Worm (Caenorhabditis elegans) whole organism, young adult: ENCODE results near the gene haao-1.

Experiments used
- B0035.1 ChIP-seq: sonication (generic microtip); optimal IDR thresholded peaks from 2 replicates; lab custom pipeline; 2016; ENCODE audit warnings: missing genetic modification characterization, mild to moderate bottlenecking, missing compliant biosample characterization, missing genotype, missing genetic modification reagents
- C06A6.2 ChIP-seq: fragments of 200-800 bp; sonication (Bioruptor generic); conservative IDR thresholded peaks from 2 replicates; pipeline ENCODE4 v1.3.6; 2022; ENCODE audit warnings: missing genetic modification characterization, missing compliant biosample characterization
- F22D6.2 ChIP-seq: sonication (generic microtip); optimal IDR thresholded peaks from 2 replicates; lab custom pipeline; 2016; ENCODE audit warnings: mild to moderate bottlenecking, missing genetic modification characterization, missing compliant biosample characterization
- F37B4.10 ChIP-seq: fragments of 200-800 bp; sonication (Bioruptor generic); IDR thresholded peaks from 2 replicates; pipeline ENCODE4 v1.3.6; 2022; ENCODE audit warnings: missing genetic modification characterization, missing compliant biosample characterization
- F49E8.2 ChIP-seq: sonication (generic microtip); optimal IDR thresholded peaks from 3 replicates; lab custom pipeline; 2017; ENCODE audit warnings: missing genetic modification characterization, mild to moderate bottlenecking, missing compliant biosample characterization, antibody characterized with exemption, moderate library complexity; ENCODE audit not compliant: insufficient read depth
- K12H6.12 ChIP-seq: fragments of 200-800 bp; sonication (Bioruptor generic); optimal IDR thresholded peaks from 2 replicates; lab custom pipeline; 2018; ENCODE audit warnings: mild to moderate bottlenecking, missing genetic modification characterization, missing compliant biosample characterization
- Y56A3A.18 ChIP-seq: fragments of 200-800 bp; sonication (Bioruptor generic); IDR thresholded peaks from 2 replicates; pipeline ENCODE4 v1.3.6; 2022; ENCODE audit warnings: missing genetic modification reagents, missing genetic modification characterization, missing compliant biosample characterization
- Y67H2A.10 ChIP-seq: fragments of 200-800 bp; sonication (Bioruptor generic); conservative IDR thresholded peaks from 2 replicates; pipeline ENCODE4 v1.3.6; 2022; ENCODE audit warnings: missing genetic modification reagents, missing genetic modification characterization, missing compliant biosample characterization
- Y79H2A.3 ChIP-seq: fragments of 200-800 bp; sonication (Bioruptor generic); conservative IDR thresholded peaks from 2 replicates; pipeline ENCODE4 v1.3.6; 2022; ENCODE audit warnings: missing genetic modification reagents, missing genetic modification characterization, missing compliant biosample characterization
- aptf-3 ChIP-seq: fragments of 200-800 bp; sonication (Bioruptor generic); IDR thresholded peaks from 2 replicates; pipeline ENCODE4 v1.3.6; 2022; ENCODE audit warnings: missing genetic modification characterization, missing compliant biosample characterization
- attf-5 ChIP-seq: fragments of 200-800 bp; sonication (Bioruptor generic); optimal IDR thresholded peaks from 2 replicates; lab custom pipeline; 2018; ENCODE audit warnings: mild to moderate bottlenecking, missing genetic modification characterization, missing compliant biosample characterization
- bed-1 ChIP-seq: fragments of 200-800 bp; sonication (Bioruptor generic); IDR thresholded peaks from 2 replicates; pipeline ENCODE4 v1.3.6; 2022; ENCODE audit warnings: missing genetic modification reagents, missing genetic modification characterization, missing compliant biosample characterization
- ccch-3 ChIP-seq: fragments of 200-800 bp; sonication (Bioruptor generic); optimal IDR thresholded peaks from 2 replicates; lab custom pipeline; 2018; ENCODE audit warnings: mild to moderate bottlenecking, missing genetic modification characterization, missing compliant biosample characterization
- cebp-1 ChIP-seq, 2 experiments: fragments of 200-800 bp in 1 of 2; sonication (Bioruptor generic) in 1 of 2; sonication (generic microtip) in 1 of 2; IDR thresholded peaks in 1 of 2; optimal IDR thresholded peaks in 1 of 2; 2 replicates each; pipeline versions ENCODE4 v1.3.6 to Lab custom; 2017 to 2022; ENCODE audit warnings: missing compliant biosample characterization in 2 of 2, missing genetic modification characterization in 2 of 2, mild to moderate bottlenecking in 1 of 2, missing genetic modification reagents in 1 of 2, moderate library complexity in 1 of 2
- cebp-2 ChIP-seq: fragments of 200-800 bp; sonication (Bioruptor generic); IDR thresholded peaks from 2 replicates; pipeline ENCODE4 v1.3.6; 2022; ENCODE audit warnings: missing genetic modification characterization, missing compliant biosample characterization
- ceh-27 ChIP-seq: fragments of 200-800 bp; sonication (Bioruptor generic); optimal IDR thresholded peaks from 2 replicates; lab custom pipeline; 2018; ENCODE audit warnings: mild to moderate bottlenecking, missing genetic modification characterization, moderate library complexity, missing compliant biosample characterization
- ceh-40 ChIP-seq: fragments of 200-800 bp; sonication (Bioruptor generic); IDR thresholded peaks from 2 replicates; pipeline ENCODE4 v1.3.6; 2022; ENCODE audit warnings: missing genetic modification characterization, missing compliant biosample characterization
- ceh-79 ChIP-seq: sonication (generic microtip); optimal IDR thresholded peaks from 2 replicates; lab custom pipeline; 2017; ENCODE audit warnings: mild to moderate bottlenecking, missing genetic modification characterization, missing compliant biosample characterization
- die-1 ChIP-seq: sonication (generic microtip); optimal IDR thresholded peaks from 2 replicates; lab custom pipeline; 2016; ENCODE audit warnings: missing genotype, mild to moderate bottlenecking, missing genetic modification characterization, missing compliant biosample characterization
- dox-1 ChIP-seq: fragments of 200-800 bp; sonication (Bioruptor generic); IDR thresholded peaks from 2 replicates; pipeline ENCODE4 v1.3.6; 2022; ENCODE audit warnings: missing genetic modification reagents, missing genetic modification characterization, missing compliant biosample characterization
- egl-18 ChIP-seq: fragments of 200-800 bp; sonication (Bioruptor generic); IDR thresholded peaks from 2 replicates; pipeline ENCODE4 v1.3.6; 2022; ENCODE audit warnings: missing genetic modification reagents, missing genetic modification characterization, missing compliant biosample characterization
- ekl-4 ChIP-seq: fragments of 200-800 bp; sonication (Bioruptor generic); IDR thresholded peaks from 2 replicates; pipeline ENCODE4 v1.3.6; 2022; ENCODE audit warnings: missing genetic modification reagents, missing genetic modification characterization, missing compliant biosample characterization
- fkh-3 ChIP-seq: sonication (generic microtip); optimal IDR thresholded peaks from 2 replicates; lab custom pipeline; 2016; ENCODE audit warnings: mild to moderate bottlenecking, missing genetic modification characterization, missing compliant biosample characterization
- hmg-20 ChIP-seq: fragments of 200-800 bp; sonication (Bioruptor generic); IDR thresholded peaks from 2 replicates; pipeline ENCODE4 v1.3.6; 2022; ENCODE audit warnings: missing genetic modification reagents, missing genetic modification characterization, missing compliant biosample characterization
- hrde-1 ChIP-seq: sonication (generic microtip); optimal IDR thresholded peaks from 2 replicates; lab custom pipeline; 2016; ENCODE audit warnings: missing genetic modification characterization, mild to moderate bottlenecking, missing compliant biosample characterization, moderate library complexity, missing genotype, missing genetic modification reagents, borderline replicate concordance
- lin-26 ChIP-seq: fragments of 200-800 bp; sonication (Bioruptor generic); IDR thresholded peaks from 2 replicates; pipeline ENCODE4 v1.3.6; 2022; ENCODE audit warnings: missing genetic modification reagents, missing genetic modification characterization, missing compliant biosample characterization
- lin-40 ChIP-seq: sonication (generic microtip); optimal IDR thresholded peaks from 2 replicates; lab custom pipeline; 2016; ENCODE audit warnings: missing genetic modification characterization, mild to moderate bottlenecking, missing compliant biosample characterization, missing genotype, missing genetic modification reagents
- madf-10 ChIP-seq: sonication (generic microtip); optimal IDR thresholded peaks from 2 replicates; lab custom pipeline; 2016; ENCODE audit warnings: mild to moderate bottlenecking, missing genetic modification characterization, missing compliant biosample characterization
- madf-6 ChIP-seq: fragments of 200-800 bp; sonication (Bioruptor generic); IDR thresholded peaks from 2 replicates; pipeline ENCODE4 v1.3.6; 2022; ENCODE audit warnings: missing genetic modification reagents, missing genetic modification characterization, missing compliant biosample characterization
- mxl-1 ChIP-seq: sonication (generic microtip); optimal IDR thresholded peaks from 2 replicates; lab custom pipeline; 2016; ENCODE audit warnings: missing genetic modification characterization, missing compliant biosample characterization
- nfya-2 ChIP-seq: fragments of 200-800 bp; sonication (Bioruptor generic); IDR thresholded peaks from 2 replicates; pipeline ENCODE4 v1.3.6; 2022; ENCODE audit warnings: missing genetic modification reagents, missing genetic modification characterization, missing compliant biosample characterization
- nfyb-1 ChIP-seq: fragments of 200-800 bp; sonication (Bioruptor generic); IDR thresholded peaks from 2 replicates; pipeline ENCODE4 v1.3.6; 2022; ENCODE audit warnings: missing genetic modification reagents, missing genetic modification characterization, missing compliant biosample characterization
- nhr-80 ChIP-seq: sonication (generic microtip); optimal IDR thresholded peaks from 2 replicates; lab custom pipeline; 2016; ENCODE audit warnings: missing genetic modification characterization, missing compliant biosample characterization
- pha-4 ChIP-seq: fragments of 150-350 bp; sonication (generic microtip); optimal IDR thresholded peaks from 2 replicates; lab custom pipeline; 2014; ENCODE audit warnings: missing biosample characterization, missing genetic modification reagents, missing genetic modification characterization
- rec-8 ChIP-seq, 2 experiments: sonication (generic microtip); optimal IDR thresholded peaks; 2 replicates each; lab custom pipeline; 2016; ENCODE audit warnings: mild to moderate bottlenecking in 2 of 2, missing genetic modification characterization in 2 of 2, missing genetic modification reagents in 2 of 2, missing genotype in 2 of 2, missing biosample characterization in 1 of 2, missing compliant biosample characterization in 1 of 2, moderate library complexity in 1 of 2
- repo-1 ChIP-seq: sonication (generic microtip); optimal IDR thresholded peaks from 2 replicates; lab custom pipeline; 2017; ENCODE audit warnings: mild to moderate bottlenecking, missing genetic modification characterization, missing compliant biosample characterization
- sdz-38 ChIP-seq: sonication (generic microtip); optimal IDR thresholded peaks from 2 replicates; lab custom pipeline; 2016; ENCODE audit warnings: missing genotype, missing genetic modification characterization, missing compliant biosample characterization
- snpc-1.1 ChIP-seq: sonication (generic microtip); optimal IDR thresholded peaks from 2 replicates; lab custom pipeline; 2017; ENCODE audit warnings: missing genetic modification characterization, mild to moderate bottlenecking, missing compliant biosample characterization, antibody characterized with exemption, moderate library complexity, missing genotype, missing genetic modification reagents; ENCODE audit not compliant: insufficient read depth
- snpc-1.3 ChIP-seq: sonication (generic microtip); optimal IDR thresholded peaks from 2 replicates; lab custom pipeline; 2017; ENCODE audit warnings: missing genetic modification characterization, mild to moderate bottlenecking, missing compliant biosample characterization, antibody characterized with exemption, moderate library complexity, missing genotype, missing genetic modification reagents; ENCODE audit not compliant: insufficient read depth
- snpc-3.4 ChIP-seq: sonication (generic microtip); optimal IDR thresholded peaks from 2 replicates; lab custom pipeline; 2017; ENCODE audit warnings: missing genetic modification characterization, mild to moderate bottlenecking, missing compliant biosample characterization, antibody characterized with exemption, moderate library complexity, missing genotype, missing genetic modification reagents
- somi-1 ChIP-seq: fragments of 200-800 bp; sonication (Bioruptor generic); optimal IDR thresholded peaks from 2 replicates; lab custom pipeline; 2018; ENCODE audit warnings: mild to moderate bottlenecking, missing genetic modification characterization, missing compliant biosample characterization
- unc-62 ChIP-seq: fragments of 150-350 bp; optimal IDR thresholded peaks from 2 replicates; lab custom pipeline; 2014; ENCODE audit warnings: missing biosample characterization, missing genetic modification reagents, missing genetic modification characterization
- xnd-1 ChIP-seq: sonication (generic microtip); optimal IDR thresholded peaks from 2 replicates; lab custom pipeline; 2016; ENCODE audit warnings: missing genotype, missing genetic modification reagents, missing genetic modification characterization, missing compliant biosample characterization
- zim-3 ChIP-seq: sonication (generic microtip); optimal IDR thresholded peaks from 2 replicates; lab custom pipeline; 2017; ENCODE audit warnings: mild to moderate bottlenecking, missing genetic modification characterization, moderate library complexity, missing compliant biosample characterization
- ztf-25 ChIP-seq: fragments of 200-800 bp; sonication (Bioruptor generic); IDR thresholded peaks from 2 replicates; pipeline ENCODE4 v1.3.6; 2022; ENCODE audit warnings: missing genetic modification reagents, missing genetic modification characterization, missing compliant biosample characterization
- ztf-26 ChIP-seq: sonication (generic microtip); optimal IDR thresholded peaks from 2 replicates; lab custom pipeline; 2017; ENCODE audit warnings: missing genetic modification characterization, missing compliant biosample characterization

Gene haao-1

DNA sequence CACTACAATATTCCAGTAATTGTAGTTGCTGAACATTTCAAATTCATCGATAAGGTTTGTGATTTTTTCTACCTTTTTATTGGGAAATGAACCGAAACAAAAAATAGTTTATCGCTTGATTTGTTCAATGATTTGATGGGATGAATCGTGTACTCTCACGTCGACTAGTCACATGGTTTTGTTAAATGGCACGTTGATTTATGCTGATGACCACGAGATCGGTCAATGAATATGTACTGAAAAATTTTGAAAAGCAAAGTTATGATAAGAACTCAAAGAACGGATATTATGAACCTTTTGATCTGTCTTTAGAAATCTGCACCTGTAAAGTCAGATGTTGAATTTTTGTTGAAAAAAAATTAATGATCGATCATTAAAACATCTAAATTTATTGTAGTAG is 11.6 kb downstream of the haao-1 start:
- TF ChIP-seq snpc-3.4 (tag; lab: Kevin White, UChicago), result no peak
- peak; percentile 89 for TF ChIP-seq ztf-26
- peak; percentile 45 for TF ChIP-seq lin-40
- peak; percentile 43; the same call in 1 of the 2 replicates for TF ChIP-seq C06A6.2
- peak; percentile 65; the same call in 1 of the 2 replicates for TF ChIP-seq lin-26
- peak; percentile 1 for TF ChIP-seq die-1 (tag; lab: Kevin White, UChicago)
- TF ChIP-seq F22D6.2 (tag; lab: Kevin White, UChicago), result peak; percentile 82
- peak; percentile 78 for TF ChIP-seq somi-1 (GFP tag; lab: Kevin White, UChicago)
- no peak for TF ChIP-seq snpc-1.3 (tag; lab: Kevin White, UChicago)
- 0 out of 2 replicates have a peak, but pooled peaks have one; percentile 33 for TF ChIP-seq Y56A3A.18 (GFP tag; lab: Robert Waterston, UW)
- TF ChIP-seq nhr-80 (tag; lab: Kevin White, UChicago), result peak; percentile 15
- TF ChIP-seq zim-3, result no peak

DNA sequence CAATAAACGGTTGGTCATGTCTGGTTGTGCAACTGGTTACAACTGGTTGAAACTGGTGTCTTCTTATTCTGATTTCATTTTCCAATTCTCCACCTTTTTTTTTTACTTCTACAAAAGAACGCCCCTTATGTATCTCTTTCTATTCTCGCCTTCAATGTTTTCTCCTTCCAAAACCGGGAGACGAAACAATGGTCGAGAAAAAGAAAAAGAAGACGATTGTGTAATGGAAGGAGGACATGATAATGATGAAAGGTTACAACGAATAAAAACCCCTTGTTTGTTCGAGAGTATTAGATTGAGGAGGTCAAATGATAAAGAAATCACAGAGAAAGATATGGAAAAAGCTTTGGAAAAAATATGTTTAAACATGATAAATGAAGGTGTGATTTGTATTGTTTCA is 14.1 kb downstream of the haao-1 start, which contains the start of gene C50F4.8:
C50F4.8 (minus strand) TSS at position 28 of the 400 bp plus-strand sequence.
- TF ChIP-seq nfya-2 (GFP tag; lab: Robert Waterston, UW) (no peak), madf-10 (tag; lab: Kevin White, UChicago) (no peak), mxl-1 (no peak), unc-62 (GFP tag; lab: Kevin White, UChicago) (no peak), madf-6 (GFP tag; lab: Robert Waterston, UW) (no peak), rec-8 (tag; optimal IDR thresholded peaks at IDR 0.05; lab: Kevin White, UChicago) (no peak), ceh-27 (GFP tag; lab: Kevin White, UChicago) (no peak), pha-4 (tag; lab: Kevin White, UChicago) (no peak), xnd-1 (tag; lab: Kevin White, UChicago) (no peak), attf-5 (GFP tag; lab: Kevin White, UChicago) (no peak), K12H6.12 (no peak), egl-18 (no peak), ceh-79 (no peak), hrde-1 (tag; lab: Kevin White, UChicago) (no peak), ccch-3 (no peak), fkh-3 (tag; lab: Kevin White, UChicago) (no peak), nfyb-1 (GFP tag; lab: Robert Waterston, UW) (no peak)

- no peak for TF ChIP-seq cebp-1 (GFP tag; IDR thresholded peaks at IDR 0.05; lab: Robert Waterston, UW)
- no peak for TF ChIP-seq cebp-1 (tag; optimal IDR thresholded peaks at IDR 0.05; lab: Kevin White, UChicago)
- TF ChIP-seq F37B4.10 (GFP tag; lab: Robert Waterston, UW), result no peak
- TF ChIP-seq lin-40, result no peak
- TF ChIP-seq bed-1, result no peak
- TF ChIP-seq ekl-4, result no peak
- no peak for TF ChIP-seq hmg-20 (GFP tag; lab: Robert Waterston, UW)
- TF ChIP-seq dox-1 (GFP tag; lab: Robert Waterston, UW), result no peak
- no peak for TF ChIP-seq snpc-1.1 (tag; lab: Kevin White, UChicago)
- TF ChIP-seq B0035.1 (tag; lab: Kevin White, UChicago), result no peak
- TF ChIP-seq F49E8.2 (tag; lab: Kevin White, UChicago), result no peak
- TF ChIP-seq ceh-40, result no peak
- no peak for TF ChIP-seq sdz-38
- no peak for TF ChIP-seq unc-62 (GFP tag; lab: Kevin White, UChicago)
- TF ChIP-seq Y67H2A.10 (GFP tag; lab: Robert Waterston, UW), result no peak
- TF ChIP-seq ztf-25 (GFP tag; lab: Robert Waterston, UW), result no peak
- no peak for TF ChIP-seq Y79H2A.3
- no peak for TF ChIP-seq cebp-2
- no peak for TF ChIP-seq fkh-3 (tag; lab: Kevin White, UChicago)
- TF ChIP-seq aptf-3, result no peak
- TF ChIP-seq repo-1, result no peak
Observed at ce11 chrV:9521697-9522096, 17.0 kb downstream of the haao-1 start.
